Worm (Caenorhabditis elegans): ENCODE measurements around the gene mpz-5.

mpz-5 gene

ce11 chrIV:10352243-10352642 lies 21.4 kb downstream of the mpz-5 start, which contains the start of gene Y43C5B.2:
Y43C5B.2 (minus strand) TSS chrIV:10352343.
- no peak for TF ChIP-seq daf-16 (GFP tag; optimal IDR thresholded peaks at IDR 0.05)
- TF ChIP-seq daf-16 (tag; optimal IDR thresholded peaks at IDR 0.05), result no peak
- no peak for TF ChIP-seq snpc-4 (tag; optimal IDR thresholded peaks at IDR 0.05)
- no peak for TF ChIP-seq F44E2.7 (GFP tag; IDR thresholded peaks at IDR 0.05)
- no peak for TF ChIP-seq mxl-2 (GFP tag; conservative IDR thresholded peaks at IDR 0.05)
- TF ChIP-seq nhr-111 (GFP tag; optimal IDR thresholded peaks at IDR 0.05), result no peak
- TF ChIP-seq jun-1 (tag; optimal IDR thresholded peaks at IDR 0.05), result no peak
- TF ChIP-seq aly-2 (tag; optimal IDR thresholded peaks at IDR 0.05), result no peak
- TF ChIP-seq Y105C5A.15 (GFP tag; IDR thresholded peaks at IDR 0.05), result no peak
- TF ChIP-seq cey-2 (tag; optimal IDR thresholded peaks at IDR 0.05; ENCODE audit: borderline replicate concordance, insufficient read depth), result no peak
- no peak for TF ChIP-seq lsy-2 (tag; optimal IDR thresholded peaks at IDR 0.05)
- TF ChIP-seq lir-3 (tag; optimal IDR thresholded peaks at IDR 0.05), result no peak
- TF ChIP-seq lin-13 (GFP tag; optimal IDR thresholded peaks at IDR 0.05), result no peak
- TF ChIP-seq spr-3 (GFP tag; optimal IDR thresholded peaks at IDR 0.05), result no peak
- no peak for TF ChIP-seq nhr-237 (tag; optimal IDR thresholded peaks at IDR 0.05)
- no peak for TF ChIP-seq zip-11 (GFP tag; IDR thresholded peaks at IDR 0.05)
- TF ChIP-seq ceh-20 (GFP tag; IDR thresholded peaks at IDR 0.05), result no peak
- TF ChIP-seq rbr-2 (tag; optimal IDR thresholded peaks at IDR 0.05), result no peak
- TF ChIP-seq dpl-1 (GFP tag; optimal IDR thresholded peaks at IDR 0.05), result no peak
- no peak for TF ChIP-seq hlh-11 (tag; optimal IDR thresholded peaks at IDR 0.05)
- no peak for TF ChIP-seq duxl-1 (tag; optimal IDR thresholded peaks at IDR 0.05; ENCODE audit: poor library complexity)

DNA sequence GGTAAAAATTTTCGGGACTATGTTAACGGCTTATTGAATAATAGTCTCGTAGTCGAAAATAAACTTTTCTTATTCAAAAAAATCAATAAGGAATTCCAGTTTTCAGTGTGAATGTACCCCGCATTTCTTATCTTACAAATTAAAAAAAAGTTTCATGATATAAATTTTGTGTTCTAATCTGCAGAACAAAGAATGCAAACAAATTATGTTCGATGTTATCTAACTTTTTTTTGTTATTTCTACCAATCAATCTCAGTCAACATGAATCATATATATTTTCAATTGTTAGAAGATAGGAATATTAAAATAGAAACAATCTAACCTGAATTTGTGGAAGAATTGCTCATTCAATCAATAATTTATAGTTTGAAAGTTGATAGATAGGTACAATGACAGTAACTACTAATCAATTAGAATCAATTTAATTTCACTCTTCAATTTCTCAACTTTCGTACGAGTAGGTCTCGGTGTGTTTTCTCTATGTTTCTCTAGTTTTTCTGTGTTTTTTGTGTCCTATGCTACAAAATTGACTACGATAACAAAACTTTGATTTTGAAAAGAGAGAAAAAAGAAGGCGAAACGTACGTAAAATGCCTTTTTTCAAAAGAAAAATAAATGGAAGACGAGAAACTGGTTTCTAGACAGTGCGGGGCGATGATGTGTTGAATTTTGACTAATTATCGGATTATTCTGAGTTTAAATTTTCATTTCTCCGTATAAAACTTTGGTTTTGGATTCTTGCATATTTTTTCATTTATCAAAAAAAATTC lies 23.6 kb downstream of the mpz-5 start, which contains the start of the genes unc-43 and Y43C5B.3:
Gene unc-43, minus strand, starts transcription at position 347 of the 770 bp plus-strand sequence.
Gene Y43C5B.3, plus strand, starts transcription at position 720 of the 770 bp plus-strand sequence.
- TF ChIP-seq madf-5 (GFP tag; IDR thresholded peaks at IDR 0.05), result no peak
- TF ChIP-seq nhr-77 (tag; optimal IDR thresholded peaks at IDR 0.05), result peak; percentile 11
- TF ChIP-seq attf-4 (tag; optimal IDR thresholded peaks at IDR 0.05), result no peak
- peak; percentile 82 for TF ChIP-seq pqm-1 (tag; optimal IDR thresholded peaks at IDR 0.05)
- peak; percentile 99 for TF ChIP-seq nhr-28 (tag; optimal IDR thresholded peaks at IDR 0.05)
- no peak for TF ChIP-seq egl-43 (GFP tag; IDR thresholded peaks at IDR 0.05)
- TF ChIP-seq gei-8 (GFP tag; optimal IDR thresholded peaks at IDR 0.05), result no peak
- no peak for TF ChIP-seq hmg-1.1 (GFP tag; IDR thresholded peaks at IDR 0.05)
- TF ChIP-seq dmd-6 (GFP tag; IDR thresholded peaks at IDR 0.05), result peak; percentile 64
- no peak for TF ChIP-seq arid-1 (GFP tag; conservative IDR thresholded peaks at IDR 0.05)
- no peak for TF ChIP-seq cey-2 (tag; optimal IDR thresholded peaks at IDR 0.05; ENCODE audit: borderline replicate concordance, insufficient read depth)
- no peak for TF ChIP-seq snpc-4 (tag; optimal IDR thresholded peaks at IDR 0.05)
- TF ChIP-seq mes-2 (tag; optimal IDR thresholded peaks at IDR 0.05; ENCODE audit: poor library complexity, severe bottlenecking), result no peak
- TF ChIP-seq daf-16 (GFP tag; optimal IDR thresholded peaks at IDR 0.05), result no peak
- TF ChIP-seq daf-16 (tag; optimal IDR thresholded peaks at IDR 0.05), result peak; percentile 55
- peak in 1 of 2 experiments; percentile 29 for TF ChIP-seq mdl-1 (tag; optimal IDR thresholded peaks at IDR 0.05)
- TF ChIP-seq dpl-1 (GFP tag; optimal IDR thresholded peaks at IDR 0.05), result no peak
- TF ChIP-seq nhr-48 (tag; optimal IDR thresholded peaks at IDR 0.05), result peak; percentile 2
- TF ChIP-seq Y75B8A.6 (GFP tag; IDR thresholded peaks at IDR 0.05), result no peak
- no peak for TF ChIP-seq set-16 (GFP tag; IDR thresholded peaks at IDR 0.05)
- TF ChIP-seq dmd-9 (GFP tag; IDR thresholded peaks at IDR 0.05), result no peak
- TF ChIP-seq dve-1 (tag; optimal IDR thresholded peaks at IDR 0.05; ENCODE audit: insufficient read depth), result peak; percentile 54
- TF ChIP-seq ztf-7 (tag; optimal IDR thresholded peaks at IDR 0.05), result no peak
